Worm (Caenorhabditis elegans): ENCODE results near the gene Y41E3.7.

Y41E3.7 gene

ce11 chrIV:15053271-15053670, 39.4 kb downstream of the Y41E3.7 start, which contains the start of gene srt-47:
Gene srt-47 (minus strand): TSS chrIV:15053371.
- no peak for TF ChIP-seq R02D3.7 (tag; optimal IDR thresholded peaks at IDR 0.05)
- no peak for TF ChIP-seq egl-27 (tag; optimal IDR thresholded peaks at IDR 0.05)
- no peak for TF ChIP-seq zag-1 (tag; optimal IDR thresholded peaks at IDR 0.05)
- no peak for TF ChIP-seq jun-1 (tag; optimal IDR thresholded peaks at IDR 0.05)
- TF ChIP-seq nhr-77 (tag; optimal IDR thresholded peaks at IDR 0.05), result no peak
- TF ChIP-seq nhr-11 (tag; optimal IDR thresholded peaks at IDR 0.05), result no peak
- TF ChIP-seq egl-5 (tag; optimal IDR thresholded peaks at IDR 0.05), result no peak
- TF ChIP-seq eor-1 (tag; optimal IDR thresholded peaks at IDR 0.05), result no peak
- no peak for TF ChIP-seq mml-1 (tag; optimal IDR thresholded peaks at IDR 0.05)
- no peak for TF ChIP-seq elt-2 (tag; optimal IDR thresholded peaks at IDR 0.05)
- no peak for TF ChIP-seq nhr-28 (tag; optimal IDR thresholded peaks at IDR 0.05)
- TF ChIP-seq nhr-25 (tag; optimal IDR thresholded peaks at IDR 0.05), result no peak
- no peak for TF ChIP-seq fkh-10 (GFP tag; optimal IDR thresholded peaks at IDR 0.05)
- no peak for TF ChIP-seq nhr-237 (tag; optimal IDR thresholded peaks at IDR 0.05)
- no peak for TF ChIP-seq sea-2 (GFP tag; optimal IDR thresholded peaks at IDR 0.05)

DNA sequence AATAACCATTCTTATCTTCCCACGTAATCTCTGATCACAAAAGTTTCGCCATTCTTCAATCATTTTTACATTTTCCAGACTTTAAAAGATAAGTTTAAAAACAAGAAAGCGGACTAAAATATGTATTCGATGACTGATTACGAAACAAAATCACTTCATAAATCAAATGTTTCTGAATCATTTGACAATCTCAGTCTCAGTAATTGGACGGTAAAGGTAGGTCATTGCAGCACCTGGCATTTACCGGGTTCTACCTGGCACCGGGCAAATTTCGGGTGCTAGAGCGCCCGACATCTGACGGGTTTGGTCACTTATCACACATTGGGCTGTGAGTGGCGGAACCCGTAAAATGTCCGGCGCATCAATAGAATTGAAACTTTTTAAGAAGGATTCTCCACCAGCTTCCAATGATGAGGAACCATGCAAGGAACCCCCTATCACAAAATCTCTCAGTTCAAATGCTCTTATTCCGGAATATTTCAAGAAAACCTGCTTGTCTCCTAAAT, 42.3 kb downstream of the Y41E3.7 start, which contains the start of gene Y41E3.19:
Y41E3.19 (plus strand) TSS at position 51 of the 506 bp plus-strand sequence.
- TF ChIP-seq nhr-77 (tag; optimal IDR thresholded peaks at IDR 0.05) (no peak), jun-1 (tag; optimal IDR thresholded peaks at IDR 0.05) (no peak), zag-1 (tag; optimal IDR thresholded peaks at IDR 0.05) (no peak), elt-3 (tag; optimal IDR thresholded peaks at IDR 0.05) (no peak), unc-62 (GFP tag; optimal IDR thresholded peaks at IDR 0.05) (no peak), mml-1 (tag; optimal IDR thresholded peaks at IDR 0.05) (no peak), lin-39 (tag; optimal IDR thresholded peaks at IDR 0.05) (no peak), ceh-9 (tag; optimal IDR thresholded peaks at IDR 0.05) (no peak), nhr-23 (tag; optimal IDR thresholded peaks at IDR 0.05) (no peak), nhr-67 (tag; optimal IDR thresholded peaks at IDR 0.05) (no peak), ceh-82 (tag; optimal IDR thresholded peaks at IDR 0.05) (no peak)

- no peak for TF ChIP-seq jun-1 (tag; optimal IDR thresholded peaks at IDR 0.05)
- no peak for TF ChIP-seq nhr-43 (tag; optimal IDR thresholded peaks at IDR 0.05; ENCODE audit: poor library complexity, severe bottlenecking)
- no peak for TF ChIP-seq pqm-1 (tag; optimal IDR thresholded peaks at IDR 0.05)
- TF ChIP-seq aly-2 (tag; optimal IDR thresholded peaks at IDR 0.05), result no peak
- TF ChIP-seq fos-1 (tag; optimal IDR thresholded peaks at IDR 0.05), result no peak
- no peak for TF ChIP-seq ZK546.5 (tag; optimal IDR thresholded peaks at IDR 0.05)
- TF ChIP-seq unc-62 (GFP tag; optimal IDR thresholded peaks at IDR 0.05), result no peak
- TF ChIP-seq nhr-76 (tag; optimal IDR thresholded peaks at IDR 0.05), result no peak
- no peak for TF ChIP-seq nhr-28 (tag; optimal IDR thresholded peaks at IDR 0.05)
Measured at ce11 chrIV:15057994-15058393, 44.2 kb downstream of the Y41E3.7 start, which contains the start of gene Y41E3.13. Gene Y41E3.13 (plus strand): TSS chrIV:15058294.

DNA sequence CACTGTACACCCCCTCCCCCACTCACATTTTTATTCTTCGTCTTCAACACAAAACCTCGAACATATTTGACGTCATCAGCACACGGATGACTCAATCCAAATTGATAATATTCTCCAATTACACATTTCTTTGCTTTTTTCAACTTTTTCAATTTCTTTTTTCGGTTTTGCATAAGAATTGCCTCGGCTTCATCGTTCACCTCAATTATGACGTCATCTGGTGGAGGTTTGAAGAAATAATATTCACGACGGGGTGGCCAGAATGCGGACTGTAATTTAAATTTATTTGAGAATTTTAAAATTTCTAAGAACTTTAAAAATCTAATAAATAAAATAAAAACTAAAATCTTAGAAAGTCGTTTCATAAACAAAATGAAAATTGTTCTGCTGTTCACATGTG, 50.0 kb downstream of the Y41E3.7 start:
- no peak for TF ChIP-seq nhr-11 (tag; optimal IDR thresholded peaks at IDR 0.05)
- no peak for TF ChIP-seq fkh-10 (GFP tag; optimal IDR thresholded peaks at IDR 0.05)
- TF ChIP-seq nfya-1 (tag; optimal IDR thresholded peaks at IDR 0.05; ENCODE audit: insufficient read depth), result no peak
- no peak for TF ChIP-seq pqm-1 (tag; optimal IDR thresholded peaks at IDR 0.05)
- TF ChIP-seq zag-1 (tag; optimal IDR thresholded peaks at IDR 0.05), result no peak
- no peak for TF ChIP-seq mdl-1 (tag; optimal IDR thresholded peaks at IDR 0.05)
- no peak for TF ChIP-seq egl-27 (tag; optimal IDR thresholded peaks at IDR 0.05)
- no peak for TF ChIP-seq pha-4 (tag; optimal IDR thresholded peaks at IDR 0.05)
- TF ChIP-seq nhr-76 (tag; optimal IDR thresholded peaks at IDR 0.05), result no peak
- TF ChIP-seq tbx-2 (tag; optimal IDR thresholded peaks at IDR 0.05), result no peak
- no peak for TF ChIP-seq unc-39 (tag; optimal IDR thresholded peaks at IDR 0.05)
- TF ChIP-seq eor-1 (tag; optimal IDR thresholded peaks at IDR 0.05), result no peak
- TF ChIP-seq nhr-25 (tag; optimal IDR thresholded peaks at IDR 0.05), result no peak

- TF ChIP-seq nfya-1 (tag; optimal IDR thresholded peaks at IDR 0.05; ENCODE audit: insufficient read depth) (no peak), nhr-28 (tag; optimal IDR thresholded peaks at IDR 0.05) (no peak), daf-12 (tag; optimal IDR thresholded peaks at IDR 0.05) (no peak), ceh-82 (tag; optimal IDR thresholded peaks at IDR 0.05) (no peak), mdl-1 (tag; optimal IDR thresholded peaks at IDR 0.05) (no peak), ceh-28 (tag; optimal IDR thresholded peaks at IDR 0.05) (no peak), fos-1 (tag; optimal IDR thresholded peaks at IDR 0.05) (no peak), nhr-77 (tag; optimal IDR thresholded peaks at IDR 0.05) (no peak), elt-2 (tag; optimal IDR thresholded peaks at IDR 0.05) (no peak), lin-15B (tag; optimal IDR thresholded peaks at IDR 0.05) (no peak), skn-1 (tag; optimal IDR thresholded peaks at IDR 0.05) (no peak), snpc-4 (tag; optimal IDR thresholded peaks at IDR 0.05) (no peak), nhr-237 (tag; optimal IDR thresholded peaks at IDR 0.05) (no peak), tbx-2 (tag; optimal IDR thresholded peaks at IDR 0.05) (no peak)
Measured at ce11 chrIV:15065653-15066052, 51.8 kb downstream of the Y41E3.7 start, which contains the start of gene Y41E3.18. Gene Y41E3.18 (minus strand): TSS chrIV:15065753.
